Fruit fly (Drosophila melanogaster) whole organism, embryonic: ENCODE results near the gene CG10486.

ENCODE experiments used
- CG10366 ChIP-seq: fragments of 200-800 bp; sonication (Bioruptor generic); IDR thresholded peaks from 2 replicates; pipeline ENCODE4 v1.3.6; 2022; ENCODE audit warnings: missing biosample characterization, missing genetic modification characterization
- CG10959 ChIP-seq: fragments of 200-800 bp; sonication (Bioruptor generic); IDR thresholded peaks from 2 replicates; pipeline ENCODE4 v1.3.6; 2022; ENCODE audit warnings: missing biosample characterization, missing genetic modification characterization
- CG11456 ChIP-seq: fragments of 200-800 bp; sonication (Bioruptor generic); IDR thresholded peaks from 3 replicates; pipeline ENCODE4 v1.3.6; 2022; ENCODE audit warnings: missing biosample characterization, missing genetic modification characterization
- CG11504 ChIP-seq: fragments of 200-800 bp; sonication (Bioruptor generic); optimal IDR thresholded peaks from 3 replicates; lab custom pipeline; 2019; ENCODE audit warnings: missing biosample characterization, mild to moderate bottlenecking, missing genetic modification characterization, moderate library complexity
- CG11696 ChIP-seq: fragments of 200-800 bp; sonication (Bioruptor generic); IDR thresholded peaks from 2 replicates; pipeline ENCODE4 v1.3.6; 2022; ENCODE audit warnings: missing biosample characterization, missing genetic modification characterization
- CG12391 ChIP-seq: fragments of 200-800 bp; sonication (Bioruptor generic); optimal IDR thresholded peaks from 3 replicates; lab custom pipeline; 2018; ENCODE audit warnings: missing biosample characterization, mild to moderate bottlenecking, missing genetic modification characterization, moderate library complexity
- CG13775 ChIP-seq: fragments of 200-800 bp; sonication (Bioruptor generic); optimal IDR thresholded peaks from 3 replicates; lab custom pipeline; 2017; ENCODE audit warnings: missing biosample characterization, mild to moderate bottlenecking, missing genetic modification characterization
- CG13894 ChIP-seq: fragments of 200-800 bp; sonication (Bioruptor generic); optimal IDR thresholded peaks from 3 replicates; lab custom pipeline; 2018; ENCODE audit warnings: missing biosample characterization, mild to moderate bottlenecking, missing genetic modification characterization, moderate library complexity
- CG14860 ChIP-seq: fragments of 200-800 bp; sonication (Bioruptor generic); IDR thresholded peaks from 3 replicates; pipeline ENCODE4 v1.3.6; 2022; ENCODE audit warnings: missing biosample characterization, missing genetic modification characterization; ENCODE audit not compliant: partially characterized antibody
- CG1603 ChIP-seq: fragments of 200-800 bp; sonication (Bioruptor generic); optimal IDR thresholded peaks from 2 replicates; lab custom pipeline; 2019; ENCODE audit warnings: missing biosample characterization, mild to moderate bottlenecking, missing genetic modification characterization, moderate library complexity
- CG17328 ChIP-seq: fragments of 200-800 bp; sonication (Bioruptor generic); IDR thresholded peaks from 2 replicates; pipeline ENCODE4 v1.3.6; 2022; ENCODE audit warnings: missing biosample characterization, missing genetic modification characterization
- CG17568 ChIP-seq: fragments of 200-800 bp; sonication (Bioruptor generic); optimal IDR thresholded peaks from 2 replicates; lab custom pipeline; 2018; ENCODE audit warnings: missing biosample characterization, mild to moderate bottlenecking, missing genetic modification characterization, moderate library complexity
- CG2129 ChIP-seq: fragments of 200-800 bp; sonication (Bioruptor generic); IDR thresholded peaks from 2 replicates; pipeline ENCODE4 v1.3.6; 2022; ENCODE audit warnings: missing biosample characterization, missing genetic modification characterization; ENCODE audit not compliant: partially characterized antibody
- CG32767 ChIP-seq: fragments of 200-800 bp; sonication (Bioruptor generic); IDR thresholded peaks from 2 replicates; pipeline ENCODE4 v1.3.6; 2022; ENCODE audit warnings: missing biosample characterization, missing genetic modification characterization
- CG34422 ChIP-seq: fragments of 200-800 bp; sonication (Bioruptor generic); IDR thresholded peaks from 3 replicates; pipeline ENCODE4 v1.3.6; 2022; ENCODE audit warnings: missing biosample characterization, missing genetic modification characterization
- CG5180 ChIP-seq: fragments of 200-800 bp; sonication (Bioruptor generic); optimal IDR thresholded peaks from 3 replicates; lab custom pipeline; 2017; ENCODE audit warnings: missing biosample characterization, missing genetic modification characterization, mild to moderate bottlenecking, moderate library complexity, missing genetic modification reagents
- CG6272 ChIP-seq: fragments of 200-800 bp; sonication (Bioruptor generic); IDR thresholded peaks from 2 replicates; pipeline ENCODE4 v1.3.6; 2022; ENCODE audit warnings: missing biosample characterization, missing genetic modification characterization
- CG8290 ChIP-seq, 3 experiments: fragments of 200-800 bp; sonication (Bioruptor generic); optimal IDR thresholded peaks; 2 replicates each; lab custom pipeline; 2016 to 2019; ENCODE audit warnings: missing biosample characterization in 3 of 3, missing genetic modification characterization in 3 of 3, mild to moderate bottlenecking in 2 of 3, moderate library complexity in 1 of 3
- CG8388 ChIP-seq: fragments of 200-800 bp; sonication (Bioruptor generic); optimal IDR thresholded peaks from 2 replicates; lab custom pipeline; 2019; ENCODE audit warnings: missing biosample characterization, mild to moderate bottlenecking, missing genetic modification characterization, moderate library complexity
- Dad ChIP-seq: fragments of 200-800 bp; sonication (Bioruptor generic); optimal IDR thresholded peaks from 3 replicates; lab custom pipeline; 2016; ENCODE audit warnings: missing biosample characterization, missing genetic modification characterization
- GATAe ChIP-seq: fragments of 200-800 bp; sonication (Bioruptor generic); conservative IDR thresholded peaks from 2 replicates; pipeline ENCODE4 v1.3.6; 2022; ENCODE audit warnings: missing biosample characterization, missing genetic modification characterization
- HLH3B ChIP-seq: fragments of 200-800 bp; sonication (Bioruptor generic); IDR thresholded peaks from 2 replicates; pipeline ENCODE4 v1.3.6; 2022; ENCODE audit warnings: missing biosample characterization, missing genetic modification characterization
- Hr51 ChIP-seq, 2 experiments: fragments of 200-800 bp; sonication (Bioruptor generic); optimal IDR thresholded peaks; 2 replicates in 1 of 2; 3 replicates in 1 of 2; lab custom pipeline; 2016 to 2018; ENCODE audit warnings: missing biosample characterization in 2 of 2, missing genetic modification characterization in 2 of 2, mild to moderate bottlenecking in 1 of 2, moderate library complexity in 1 of 2
- Meics ChIP-seq: fragments of 200-800 bp; sonication (Bioruptor generic); optimal IDR thresholded peaks from 2 replicates; lab custom pipeline; 2017; ENCODE audit warnings: missing biosample characterization, mild to moderate bottlenecking, missing genetic modification characterization
- Nf-YC ChIP-seq: fragments of 200-800 bp; optimal IDR thresholded peaks from 3 replicates; lab custom pipeline; 2019; ENCODE audit warnings: missing biosample characterization, mild to moderate bottlenecking, missing genetic modification characterization, moderate library complexity
- Taf1 ChIP-seq: fragments of 200-800 bp; sonication (Bioruptor generic); IDR thresholded peaks from 2 replicates; pipeline ENCODE4 v1.3.6; 2022; ENCODE audit warnings: missing biosample characterization, missing genetic modification characterization
- bcd ChIP-seq: fragments of 200-800 bp; sonication (Bioruptor generic); optimal IDR thresholded peaks from 2 replicates; lab custom pipeline; 2017; ENCODE audit warnings: missing biosample characterization, mild to moderate bottlenecking, missing genetic modification characterization
- cwo ChIP-seq: fragments of 200-800 bp; sonication (Bioruptor generic); optimal IDR thresholded peaks from 3 replicates; lab custom pipeline; 2017; ENCODE audit warnings: missing biosample characterization, missing genetic modification characterization, mild to moderate bottlenecking, moderate library complexity, missing genetic modification reagents
- dimm ChIP-seq: fragments of 200-800 bp; sonication (Bioruptor generic); IDR thresholded peaks from 2 replicates; pipeline ENCODE4 v1.3.6; 2022; ENCODE audit warnings: missing biosample characterization, missing genetic modification characterization
- dm ChIP-seq: fragments of 200-800 bp; sonication (Bioruptor generic); optimal IDR thresholded peaks from 3 replicates; lab custom pipeline; 2016; ENCODE audit warnings: missing biosample characterization, missing genetic modification characterization
- dmrt99B ChIP-seq: fragments of 200-800 bp; sonication (Bioruptor generic); optimal IDR thresholded peaks from 2 replicates; lab custom pipeline; 2018; ENCODE audit warnings: missing biosample characterization, mild to moderate bottlenecking, missing genetic modification characterization, moderate library complexity
- emc ChIP-seq: fragments of 200-800 bp; sonication (Bioruptor generic); optimal IDR thresholded peaks from 2 replicates; lab custom pipeline; 2016; ENCODE audit warnings: missing biosample characterization, missing genetic modification characterization
- ewg ChIP-seq: fragments of 200-800 bp; sonication (Bioruptor generic); optimal IDR thresholded peaks from 3 replicates; lab custom pipeline; 2017; ENCODE audit warnings: mild to moderate bottlenecking, missing biosample characterization, missing genetic modification reagents, missing genetic modification characterization
- grn ChIP-seq: fragments of 200-800 bp; sonication (Bioruptor generic); optimal IDR thresholded peaks from 3 replicates; lab custom pipeline; 2017; ENCODE audit warnings: missing biosample characterization, missing genetic modification characterization
- insv ChIP-seq, 2 experiments: fragments of 200-800 bp; sonication (Bioruptor generic); optimal IDR thresholded peaks; 3 replicates each; lab custom pipeline; 2016 to 2018; ENCODE audit warnings: missing biosample characterization in 2 of 2, missing genetic modification characterization in 2 of 2
- inv ChIP-seq: fragments of 200-800 bp; sonication (Bioruptor generic); IDR thresholded peaks from 2 replicates; pipeline ENCODE4 v1.3.6; 2022; ENCODE audit warnings: missing biosample characterization, missing genetic modification characterization; ENCODE audit not compliant: partially characterized antibody
- lbe ChIP-seq: fragments of 200-800 bp; sonication (Bioruptor generic); optimal IDR thresholded peaks from 2 replicates; lab custom pipeline; 2016; ENCODE audit warnings: missing biosample characterization, mild to moderate bottlenecking, missing genetic modification characterization
- lola ChIP-seq, 3 experiments: fragments of >200 bp in 2 of 3; fragments of 200-800 bp in 1 of 3; sonication (Bioruptor generic) in 1 of 3; optimal IDR thresholded peaks; 2 replicates each; lab custom pipeline; 2017 to 2019; ENCODE audit warnings: missing biosample characterization in 3 of 3, missing genetic modification characterization in 3 of 3, mild to moderate bottlenecking in 1 of 3, moderate library complexity in 1 of 3
- nom ChIP-seq: fragments of 200-800 bp; sonication (Bioruptor generic); optimal IDR thresholded peaks from 2 replicates; lab custom pipeline; 2017; ENCODE audit warnings: missing biosample characterization, missing genetic modification characterization, mild to moderate bottlenecking, moderate library complexity, missing genetic modification reagents
- sim ChIP-seq: fragments of 200-800 bp; sonication (Bioruptor generic); IDR thresholded peaks from 2 replicates; pipeline ENCODE4 v1.3.6; 2022; ENCODE audit warnings: missing biosample characterization, missing genetic modification characterization
- sima ChIP-seq: fragments of 200-800 bp; sonication (Bioruptor generic); optimal IDR thresholded peaks from 2 replicates; lab custom pipeline; 2016; ENCODE audit warnings: missing biosample characterization, missing genetic modification characterization
- ssp ChIP-seq: fragments of 200-800 bp; sonication (Bioruptor generic); IDR thresholded peaks from 2 replicates; pipeline ENCODE4 v1.3.6; 2022; ENCODE audit warnings: missing biosample characterization, missing genetic modification characterization
- stc ChIP-seq: fragments of 200-800 bp; sonication (Bioruptor generic); IDR thresholded peaks from 2 replicates; pipeline ENCODE4 v1.3.6; 2022; ENCODE audit warnings: missing biosample characterization, missing genetic modification characterization
- wek ChIP-seq: fragments of 200-800 bp; sonication (Bioruptor generic); optimal IDR thresholded peaks from 3 replicates; lab custom pipeline; 2018; ENCODE audit warnings: missing biosample characterization, mild to moderate bottlenecking, missing genetic modification characterization, moderate library complexity
- zfh1 ChIP-seq: fragments of 200-800 bp; sonication (Bioruptor generic); IDR thresholded peaks from 3 replicates; pipeline ENCODE4 v1.3.6; 2022; ENCODE audit warnings: missing biosample characterization, missing genetic modification characterization

The CG10486 gene

DNA sequence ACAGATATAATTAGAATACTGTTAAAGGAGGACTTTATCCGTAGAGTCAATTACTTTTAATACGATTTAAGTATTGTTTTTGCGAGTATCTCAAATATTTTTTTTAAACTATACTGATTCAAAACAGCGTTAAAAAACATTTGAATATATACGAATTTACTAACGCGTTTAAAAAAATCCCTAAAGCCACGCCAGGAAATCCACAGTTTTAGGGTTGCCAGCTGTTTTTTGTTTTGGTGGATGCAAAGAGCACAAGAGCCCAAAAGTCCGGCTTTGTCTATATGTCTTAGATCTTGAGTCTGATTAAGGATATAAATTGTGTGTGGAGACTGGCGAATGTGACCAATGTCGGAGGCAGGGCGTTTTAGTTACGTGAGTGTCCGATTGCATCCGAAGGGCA lies 21.0 kb upstream of the CG10486 start (continued):
- TF ChIP-seq CG11504 (tag; lab: Kevin White, UChicago) (peak; percentile 5), CG8290 (GFP tag; optimal IDR thresholded peaks at IDR 0.05; lab: Kevin White, UChicago) (peak; percentile 3), CG8290 (tag; optimal IDR thresholded peaks at IDR 0.05; lab: Kevin White, UChicago) (no peak), Hr51 (GFP tag; optimal IDR thresholded peaks at IDR 0.05; lab: Kevin White, UChicago) (no peak), CG2129 (no peak)

DNA sequence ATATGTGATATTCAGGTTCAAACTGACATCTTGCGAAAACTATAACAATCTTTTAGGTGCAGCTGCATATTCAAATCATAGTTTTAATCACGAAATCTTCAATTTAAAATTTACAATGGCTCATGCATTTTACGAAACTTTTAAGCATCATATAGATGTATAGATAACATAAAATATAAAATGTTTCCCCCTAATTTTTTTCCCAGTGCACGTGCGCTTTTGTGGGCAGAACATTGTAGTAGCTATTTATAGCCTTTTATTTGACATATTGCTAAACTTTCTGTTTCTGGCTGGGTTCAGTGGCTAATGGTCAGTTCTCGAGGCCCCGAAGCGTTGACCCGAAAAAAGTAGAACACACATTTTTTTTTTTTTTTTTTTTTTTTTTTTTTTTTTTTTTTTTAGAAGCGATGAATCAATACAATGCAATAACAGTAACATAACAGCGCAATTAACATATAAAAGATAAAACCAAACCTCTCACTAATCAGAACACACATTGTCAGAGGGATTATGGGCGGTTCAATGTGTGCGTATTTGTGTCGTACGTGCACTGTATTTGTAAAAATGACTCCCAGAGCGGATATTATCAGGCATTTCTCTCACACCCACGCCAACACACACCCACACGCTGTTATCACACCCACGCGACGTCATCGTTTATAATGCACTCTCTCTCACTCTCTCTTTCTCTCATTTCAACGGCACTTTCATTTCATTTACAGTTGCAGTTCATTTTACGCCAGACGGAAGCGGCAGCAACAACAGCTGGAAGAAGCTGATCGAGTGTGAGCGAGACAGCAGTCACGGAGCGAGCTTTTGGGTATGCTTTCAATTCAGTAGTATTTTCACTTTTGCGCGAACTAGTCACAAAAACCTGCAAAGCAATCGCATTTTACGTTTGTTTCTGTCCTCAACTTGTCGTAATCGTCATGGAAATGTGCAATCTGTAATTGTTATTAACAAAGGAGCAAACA lies 19.8 kb upstream of the CG10486 start:
- no peak for TF ChIP-seq sima
- TF ChIP-seq CG6272 (GFP tag; lab: Robert Waterston, UW): no peak
- peak in 1 of 3 experiments; percentile 21 for TF ChIP-seq lola (GFP tag; optimal IDR thresholded peaks at IDR 0.05; lab: Kevin White, UChicago)
- TF ChIP-seq ssp (GFP tag; lab: Robert Waterston, UW): no peak
- TF ChIP-seq Meics (GFP tag; lab: Kevin White, UChicago): peak; percentile 13
- peak; percentile 69 for TF ChIP-seq CG8388
- TF ChIP-seq CG32767 (GFP tag; lab: Robert Waterston, UW): no peak; the same call in 1 of the 2 replicates
- peak; percentile 52 for TF ChIP-seq CG1603
- no peak for TF ChIP-seq CG11456 (GFP tag; lab: Robert Waterston, UW)
- no peak for TF ChIP-seq CG5180
- no peak for TF ChIP-seq CG11696 (GFP tag; lab: Robert Waterston, UW)
- peak; percentile 14 for TF ChIP-seq grn (GFP tag; lab: Kevin White, UChicago)
- TF ChIP-seq sim (GFP tag; lab: Robert Waterston, UW): no peak
- no peak for TF ChIP-seq lbe (GFP tag; lab: Kevin White, UChicago)
- no peak for TF ChIP-seq CG13894 (tag; lab: Kevin White, UChicago)
- TF ChIP-seq CG34422: 0 out of 3 replicates have a peak, but pooled peaks have one; percentile 13
- peak; percentile 61 for TF ChIP-seq CG12391
- no peak for TF ChIP-seq Dad (GFP tag; lab: Kevin White, UChicago)
- TF ChIP-seq CG17568 (GFP tag; lab: Kevin White, UChicago): peak; percentile 11
- TF ChIP-seq insv (GFP tag; optimal IDR thresholded peaks at IDR 0.05; lab: Kevin White, UChicago): no peak
- peak; percentile 46 for TF ChIP-seq nom (GFP tag; lab: Kevin White, UChicago)
- no peak for TF ChIP-seq Taf1 (GFP tag; lab: Robert Waterston, UW)
- TF ChIP-seq CG14860: no peak
- TF ChIP-seq Nf-YC: peak; percentile 26
- TF ChIP-seq emc: no peak
- TF ChIP-seq dm (GFP tag; lab: Kevin White, UChicago): no peak
- no peak for TF ChIP-seq cwo (GFP tag; lab: Kevin White, UChicago)
- TF ChIP-seq inv: no peak
- 0 out of 2 replicates have a peak, but pooled peaks have one; percentile 21 for TF ChIP-seq HLH3B (GFP tag; lab: Robert Waterston, UW)
- TF ChIP-seq GATAe (GFP tag; lab: Robert Waterston, UW): no peak
- peak; percentile 43 for TF ChIP-seq ewg (GFP tag; lab: Kevin White, UChicago)
- TF ChIP-seq stc (GFP tag; lab: Robert Waterston, UW): no peak
- peak; percentile 61 for TF ChIP-seq CG17328 (GFP tag; lab: Robert Waterston, UW)
- peak; percentile 68 for TF ChIP-seq dmrt99B (tag; lab: Kevin White, UChicago)
- peak; percentile 16 for TF ChIP-seq wek
- no peak for TF ChIP-seq dimm (GFP tag; lab: Robert Waterston, UW)
- peak; percentile 34 for TF ChIP-seq bcd
- TF ChIP-seq CG13775 (GFP tag; lab: Kevin White, UChicago): peak; percentile 46
- no peak for TF ChIP-seq CG10959
- TF ChIP-seq zfh1 (GFP tag; lab: Robert Waterston, UW): no peak
- TF ChIP-seq CG10366 (GFP tag; lab: Robert Waterston, UW): peak; percentile 44
